Worm (Caenorhabditis elegans): Measurements from ENCODE around the gene ast-1.

DNA sequence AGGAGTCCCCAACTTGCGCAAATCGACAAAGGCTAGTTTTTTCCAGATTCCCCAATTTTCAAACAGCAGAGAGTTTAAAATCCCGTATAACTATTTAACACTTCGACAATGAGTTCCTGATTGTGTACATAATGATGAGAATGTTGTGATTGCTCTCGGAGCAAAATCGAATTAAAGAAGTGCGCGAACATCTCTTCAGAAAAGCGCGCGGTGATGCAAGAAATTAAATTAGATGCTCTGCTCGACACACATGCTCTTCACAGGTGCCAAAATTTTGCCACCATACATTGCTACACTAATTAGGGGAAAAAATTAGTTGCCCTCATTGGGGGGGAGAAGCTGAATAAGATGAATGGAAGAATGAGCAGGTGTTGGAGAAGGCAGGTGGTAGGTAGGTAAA lies 5.7 kb downstream of the ast-1 start:
- TF ChIP-seq flt-1 (GFP tag; IDR thresholded peaks at IDR 0.05), result no peak
- no peak for TF ChIP-seq ama-1 (optimal IDR thresholded peaks at IDR 0.05)
- TF ChIP-seq sea-1 (GFP tag; conservative IDR thresholded peaks at IDR 0.05), result no peak
- TF ChIP-seq tbx-37 (GFP tag; conservative IDR thresholded peaks at IDR 0.05), result no peak
- no peak for TF ChIP-seq scrt-1 (GFP tag; IDR thresholded peaks at IDR 0.05)
- TF ChIP-seq tbx-11 (GFP tag; IDR thresholded peaks at IDR 0.05), result no peak
- no peak for TF ChIP-seq F13C5.2 (tag; optimal IDR thresholded peaks at IDR 0.05)

Data from whole organism, early embryonic.